Worm (Caenorhabditis elegans): ENCODE data around the gene srx-54.
A peak's percentile ranks its signal among the peaks of the same experiment; 100 is the strongest.

Gene srx-54

ce11 chrV:16966636-16967035, 8.4 kb upstream of the srx-54 start, which contains the start of gene fbxa-90:
TSS of gene fbxa-90 (plus strand) at chrV:16966814.
- TF ChIP-seq lsy-27 (tag; optimal IDR thresholded peaks at IDR 0.05; ENCODE audit: borderline replicate concordance, insufficient read depth) = no peak
- peak; percentile 52; the same call in 1 of the 2 replicates for TF ChIP-seq cebp-1 (GFP tag; IDR thresholded peaks at IDR 0.05)
- TF ChIP-seq cebp-1 (tag; optimal IDR thresholded peaks at IDR 0.05) = no peak
- peak; percentile 67 for TF ChIP-seq attf-5 (GFP tag; optimal IDR thresholded peaks at IDR 0.05)
- TF ChIP-seq nfya-2 (GFP tag; IDR thresholded peaks at IDR 0.05) = no peak
- TF ChIP-seq athp-1 (tag; optimal IDR thresholded peaks at IDR 0.05) = no peak
- TF ChIP-seq snpc-4 (GFP tag; optimal IDR thresholded peaks at IDR 0.05) = no peak
- peak in 1 of 4 experiments; percentile 27 for TF ChIP-seq snpc-4 (tag; optimal IDR thresholded peaks at IDR 0.05)
- no peak for TF ChIP-seq let-607 (tag; optimal IDR thresholded peaks at IDR 0.05)
- no peak for TF ChIP-seq Y79H2A.3 (GFP tag; conservative IDR thresholded peaks at IDR 0.05)
- TF ChIP-seq ztf-18 (tag; optimal IDR thresholded peaks at IDR 0.05) = no peak
- no peak for TF ChIP-seq lin-35 (GFP tag; optimal IDR thresholded peaks at IDR 0.05)

ce11 chrV:16972134-16972533, 2.9 kb upstream of the srx-54 start, which contains the start of gene srh-119:
TSS of gene srh-119 (plus strand) at chrV:16972434.
- TF ChIP-seq hmg-1.2 (GFP tag; IDR thresholded peaks at IDR 0.05) = no peak
- no peak for TF ChIP-seq rcor-1 (GFP tag; IDR thresholded peaks at IDR 0.05)
- no peak for TF ChIP-seq hlh-12 (tag; optimal IDR thresholded peaks at IDR 0.05)

- TF ChIP-seq lin-54 (GFP tag; optimal IDR thresholded peaks at IDR 0.05) (no peak), dox-1 (GFP tag; IDR thresholded peaks at IDR 0.05) (no peak), K11D2.4 (GFP tag; IDR thresholded peaks at IDR 0.05) (no peak), bed-1 (GFP tag; IDR thresholded peaks at IDR 0.05) (no peak), lin-26 (GFP tag; IDR thresholded peaks at IDR 0.05) (no peak), nhr-179 (tag; optimal IDR thresholded peaks at IDR 0.05) (no peak), chd-7 (tag; optimal IDR thresholded peaks at IDR 0.05) (no peak), B0261.1 (tag; optimal IDR thresholded peaks at IDR 0.05) (no peak), snpc-1.3 (tag; optimal IDR thresholded peaks at IDR 0.05; ENCODE audit: insufficient read depth) (no peak), tbx-9 (tag; optimal IDR thresholded peaks at IDR 0.05; ENCODE audit: borderline replicate concordance) (no peak), Y56A3A.18 (GFP tag; IDR thresholded peaks at IDR 0.05) (no peak), atf-7 (tag; optimal IDR thresholded peaks at IDR 0.05) (no peak), snpc-1.1 (tag; optimal IDR thresholded peaks at IDR 0.05; ENCODE audit: insufficient read depth) (no peak), ekl-4 (GFP tag; IDR thresholded peaks at IDR 0.05) (no peak)
Observed at ce11 chrV:16973338-16973737, 1.7 kb upstream of the srx-54 start.

- no peak for TF ChIP-seq hsf-1 (GFP tag; IDR thresholded peaks at IDR 0.05)
- TF ChIP-seq ceh-100 (GFP tag; IDR thresholded peaks at IDR 0.05) = no peak
- TF ChIP-seq dpff-1 (tag; optimal IDR thresholded peaks at IDR 0.05) = no peak
- no peak for TF ChIP-seq C06A6.2 (GFP tag; conservative IDR thresholded peaks at IDR 0.05)
- no peak for TF ChIP-seq unc-130 (GFP tag; optimal IDR thresholded peaks at IDR 0.05)
- no peak for TF ChIP-seq madf-8 (GFP tag; conservative IDR thresholded peaks at IDR 0.05)
- no peak for TF ChIP-seq lin-54 (GFP tag; optimal IDR thresholded peaks at IDR 0.05)
Observed at ce11 chrV:16980368-16980767, 5.3 kb downstream of the srx-54 start, which contains the start of gene srz-54. TSS of gene srz-54 (plus strand) at chrV:16980668.
